Fruit fly (Drosophila melanogaster): ENCODE data around the gene Ppox.

DNA sequence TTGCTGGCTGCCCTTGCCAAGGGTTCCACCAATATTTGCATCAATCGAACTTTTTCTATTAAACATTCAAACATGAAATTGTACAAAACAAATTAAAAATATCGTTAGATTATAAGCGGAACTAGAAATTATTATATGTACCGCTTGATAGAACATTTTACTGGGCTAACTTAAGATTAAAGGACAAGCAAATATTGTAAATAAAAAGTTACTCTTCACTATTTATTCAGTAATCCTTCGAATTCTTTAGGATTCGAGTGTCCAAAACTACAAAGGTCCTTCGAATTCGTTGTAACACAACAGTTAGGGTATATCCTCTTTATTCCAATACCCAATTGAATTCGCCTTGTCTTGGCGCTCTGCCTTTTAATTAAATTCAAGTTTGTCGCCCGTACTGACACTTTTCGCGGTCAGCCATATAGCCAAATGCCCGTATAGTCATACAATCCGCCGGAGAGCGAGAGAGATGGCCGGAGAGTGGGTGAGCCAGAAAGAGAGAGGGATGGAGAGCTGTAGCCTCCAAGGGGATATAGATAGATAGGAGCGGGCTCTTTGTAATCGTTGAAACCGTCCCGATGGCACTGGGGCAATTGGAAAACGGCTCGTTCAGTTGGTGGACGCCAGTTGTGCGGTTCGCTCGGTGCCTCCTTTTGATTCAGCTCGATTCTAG, 6.0 kb upstream of the Ppox start:
- TF ChIP-seq pad (GFP tag; optimal IDR thresholded peaks at IDR 0.05) (no peak), cnc (optimal IDR thresholded peaks at IDR 0.05) (no peak), Clk (GFP tag; optimal IDR thresholded peaks at IDR 0.05) (no peak), kay (GFP tag; ENCODE audit: borderline replicate concordance) (no peak), CG12768 (GFP tag; optimal IDR thresholded peaks at IDR 0.05) (no peak), CG14711 (tag; optimal IDR thresholded peaks at IDR 0.05) (no peak), toe (GFP tag; optimal IDR thresholded peaks at IDR 0.05) (no peak), Crg-1 (GFP tag; optimal IDR thresholded peaks at IDR 0.05) (no peak), Mnt (GFP tag; optimal IDR thresholded peaks at IDR 0.05) (no peak)

Data from whole organism, adult.